Worm (Caenorhabditis elegans): ENCODE results near the gene rgs-6.

- TF ChIP-seq unc-130 (tag; optimal IDR thresholded peaks at IDR 0.05), result no peak
- TF ChIP-seq nhr-76 (tag; optimal IDR thresholded peaks at IDR 0.05), result no peak
- TF ChIP-seq snpc-4 (tag; optimal IDR thresholded peaks at IDR 0.05), result no peak
- TF ChIP-seq aly-2 (tag; optimal IDR thresholded peaks at IDR 0.05), result no peak
- no peak for TF ChIP-seq nhr-11 (tag; optimal IDR thresholded peaks at IDR 0.05)
Observed at ce11 chrX:5733728-5734252, at the start of gene rgs-6.
